Fruit fly (Drosophila melanogaster) whole organism, pupa: Measurements from ENCODE around the gene CG5853.

Source experiments
- CG10348 ChIP-seq: fragments of 200-800 bp; sonication (Bioruptor generic); IDR thresholded peaks from 2 replicates; pipeline ENCODE4 v1.3.6; 2022; ENCODE audit warnings: missing biosample characterization, missing genetic modification characterization
- CG13204 ChIP-seq: fragments of 200-800 bp; sonication (Bioruptor generic); optimal IDR thresholded peaks from 2 replicates; lab custom pipeline; 2018; ENCODE audit warnings: missing biosample characterization, mild to moderate bottlenecking, missing genetic modification characterization, moderate library complexity
- CG14655 ChIP-seq: fragments of 200-800 bp; sonication (Bioruptor generic); optimal IDR thresholded peaks from 3 replicates; lab custom pipeline; 2017; ENCODE audit warnings: mild to moderate bottlenecking, missing biosample characterization, missing genetic modification reagents, missing genetic modification characterization
- CG15710 ChIP-seq: fragments of 200-800 bp; sonication (Bioruptor generic); optimal IDR thresholded peaks from 2 replicates; lab custom pipeline; 2018; ENCODE audit warnings: missing biosample characterization, mild to moderate bottlenecking, missing genetic modification characterization, moderate library complexity
- CG17806 ChIP-seq: fragments of 200-800 bp; sonication (Bioruptor generic); optimal IDR thresholded peaks from 2 replicates; lab custom pipeline; 2018; ENCODE audit warnings: missing biosample characterization, mild to moderate bottlenecking, missing genetic modification characterization, moderate library complexity
- CG32121 ChIP-seq: fragments of 200-800 bp; sonication (Bioruptor generic); IDR thresholded peaks from 2 replicates; pipeline ENCODE4 v1.3.6; 2022; ENCODE audit warnings: missing biosample characterization, missing genetic modification characterization
- CG34367 ChIP-seq: fragments of 200-800 bp; sonication (Bioruptor generic); optimal IDR thresholded peaks from 2 replicates; lab custom pipeline; 2018; ENCODE audit warnings: missing biosample characterization, mild to moderate bottlenecking, missing genetic modification characterization
- CG4496 ChIP-seq: fragments of 200-800 bp; sonication (Bioruptor generic); IDR thresholded peaks from 3 replicates; pipeline ENCODE4 v1.3.6; 2022; ENCODE audit warnings: missing biosample characterization, missing genetic modification characterization
- CG8159 ChIP-seq: fragments of 200-800 bp; sonication (Bioruptor generic); optimal IDR thresholded peaks from 3 replicates; lab custom pipeline; 2018; ENCODE audit warnings: missing biosample characterization, mild to moderate bottlenecking, missing genetic modification characterization, moderate library complexity
- D1 ChIP-seq: fragments of 200-800 bp; sonication (Bioruptor generic); optimal IDR thresholded peaks from 2 replicates; lab custom pipeline; 2018; ENCODE audit warnings: missing biosample characterization, mild to moderate bottlenecking, missing genetic modification characterization, moderate library complexity
- Pif1A ChIP-seq: fragments of 200-800 bp; sonication (Bioruptor generic); optimal IDR thresholded peaks from 3 replicates; lab custom pipeline; 2016; ENCODE audit warnings: missing biosample characterization, missing genetic modification characterization
- Pif1B ChIP-seq: fragments of 200-800 bp; sonication (Bioruptor generic); optimal IDR thresholded peaks from 3 replicates; lab custom pipeline; 2016; ENCODE audit warnings: missing biosample characterization, missing genetic modification characterization
- Snoo ChIP-seq: fragments of 200-800 bp; sonication (Bioruptor generic); optimal IDR thresholded peaks from 3 replicates; lab custom pipeline; 2017; ENCODE audit warnings: missing biosample characterization, mild to moderate bottlenecking, missing genetic modification characterization, inconsistent platforms

- peak; percentile 78 for TF ChIP-seq CG14655 (GFP tag; lab: Kevin White, UChicago)
- TF ChIP-seq Pif1B (GFP tag; lab: Kevin White, UChicago) = peak; percentile 69
- peak; percentile 42 for TF ChIP-seq CG13204 (GFP tag; lab: Kevin White, UChicago)
- TF ChIP-seq Pif1A = peak; percentile 82
- peak; percentile 42 for TF ChIP-seq CG17806
- peak; percentile 63 for TF ChIP-seq CG8159 (tag; lab: Kevin White, UChicago)
- TF ChIP-seq Snoo (tag; lab: Kevin White, UChicago) = peak; percentile 44
- TF ChIP-seq CG15710 (tag; lab: Kevin White, UChicago) = peak; percentile 55
- no peak for TF ChIP-seq D1 (tag; lab: Kevin White, UChicago)
- TF ChIP-seq CG10348 = no peak
- peak; percentile 76 for TF ChIP-seq CG32121
- peak; percentile 2 for TF ChIP-seq CG34367 (tag; lab: Kevin White, UChicago)
- peak; percentile 39 for TF ChIP-seq CG4496 (GFP tag; lab: Robert Waterston, UW)
These were observed 29.2 kb downstream of the CG5853 start, which contains the start of the genes CG5885 and CG4598 for dm6 chr2L:9918020-9918959.
